Worm (Caenorhabditis elegans) whole organism, L3 larva: ENCODE measurements around the gene nspg-7.2.
"Not testable (repeated sequence)": the region's sequence is repeated elsewhere in the genome, so short reads cannot be mapped to it uniquely, and the experiment has no call there.

Source experiments
- R02D3.7 ChIP-seq: fragments of 150-350 bp; optimal IDR thresholded peaks from 2 replicates; lab custom pipeline; 2014; ENCODE audit warnings: missing biosample characterization, missing genetic modification characterization
- aly-2 ChIP-seq: fragments of 150-350 bp; optimal IDR thresholded peaks from 2 replicates; lab custom pipeline; 2014; ENCODE audit warnings: missing biosample characterization, missing genetic modification characterization
- ama-1 ChIP-seq: fragments of 150-350 bp; optimal IDR thresholded peaks from 2 replicates; lab custom pipeline; 2018
- ceh-28 ChIP-seq: fragments of 150-350 bp; optimal IDR thresholded peaks from 2 replicates; lab custom pipeline; 2014; ENCODE audit warnings: missing biosample characterization, missing genetic modification reagents, missing genetic modification characterization
- ceh-9 ChIP-seq: sonication (generic microtip); optimal IDR thresholded peaks from 2 replicates; lab custom pipeline; 2018; ENCODE audit warnings: missing biosample characterization, missing genetic modification characterization
- daf-12 ChIP-seq: fragments of 150-350 bp; optimal IDR thresholded peaks from 2 replicates; lab custom pipeline; 2014; ENCODE audit warnings: missing biosample characterization, missing genetic modification reagents, missing genetic modification characterization
- egl-27 ChIP-seq: sonication (generic microtip); optimal IDR thresholded peaks from 4 replicates; lab custom pipeline; 2017; ENCODE audit warnings: missing biosample characterization, missing genetic modification reagents, missing genetic modification characterization
- elt-1 ChIP-seq: fragments of 150-350 bp; optimal IDR thresholded peaks from 2 replicates; lab custom pipeline; 2014; ENCODE audit warnings: missing biosample characterization, missing genetic modification characterization
- elt-2 ChIP-seq: sonication (generic microtip); optimal IDR thresholded peaks from 2 replicates; lab custom pipeline; 2016; ENCODE audit warnings: missing genetic modification reagents, mild to moderate bottlenecking, missing genetic modification characterization, missing compliant biosample characterization
- elt-3 ChIP-seq, 3 experiments: fragments of 150-350 bp in 1 of 3; sonication (generic microtip) in 2 of 3; optimal IDR thresholded peaks; 2 replicates in 2 of 3; 4 replicates in 1 of 3; lab custom pipeline; 2014 to 2017; ENCODE audit warnings: missing biosample characterization in 3 of 3, missing genetic modification characterization in 3 of 3
- fkh-2 ChIP-seq: fragments of 150-350 bp; optimal IDR thresholded peaks from 2 replicates; lab custom pipeline; 2014; ENCODE audit warnings: missing biosample characterization, missing genetic modification reagents, missing genetic modification characterization
- fos-1 ChIP-seq: fragments of 150-350 bp; optimal IDR thresholded peaks from 2 replicates; lab custom pipeline; 2014; ENCODE audit warnings: missing biosample characterization, missing genetic modification characterization
- jun-1 ChIP-seq: fragments of 150-350 bp; optimal IDR thresholded peaks from 2 replicates; lab custom pipeline; 2014; ENCODE audit warnings: missing biosample characterization, missing genetic modification reagents, missing genetic modification characterization
- lin-15B ChIP-seq: fragments of 150-350 bp; optimal IDR thresholded peaks from 2 replicates; lab custom pipeline; 2014; ENCODE audit warnings: missing biosample characterization, missing genetic modification characterization
- lsy-12 ChIP-seq: sonication (generic microtip); optimal IDR thresholded peaks from 2 replicates; lab custom pipeline; 2016; ENCODE audit warnings: mild to moderate bottlenecking, missing genetic modification characterization, missing compliant biosample characterization
- nfya-1 ChIP-seq: sonication (generic microtip); optimal IDR thresholded peaks from 2 replicates; lab custom pipeline; 2017; ENCODE audit warnings: missing genetic modification characterization, mild to moderate bottlenecking, missing compliant biosample characterization, antibody characterized with exemption, moderate library complexity; ENCODE audit not compliant: insufficient read depth
- nhr-23 ChIP-seq: fragments of 150-350 bp; optimal IDR thresholded peaks from 2 replicates; lab custom pipeline; 2014; ENCODE audit warnings: missing biosample characterization, missing genetic modification reagents, missing genetic modification characterization
- nhr-25 ChIP-seq: sonication (generic microtip); optimal IDR thresholded peaks from 2 replicates; lab custom pipeline; 2017; ENCODE audit warnings: missing biosample characterization, missing genetic modification characterization
- nhr-76 ChIP-seq: fragments of 150-350 bp; sonication (generic microtip); optimal IDR thresholded peaks from 5 replicates; lab custom pipeline; 2014; ENCODE audit warnings: missing biosample characterization, missing genetic modification characterization
- pha-4 ChIP-seq: fragments of 150-350 bp; optimal IDR thresholded peaks from 2 replicates; lab custom pipeline; 2014; ENCODE audit warnings: missing biosample characterization, missing genetic modification reagents, missing genetic modification characterization
- pqm-1 ChIP-seq: fragments of 150-350 bp; optimal IDR thresholded peaks from 2 replicates; lab custom pipeline; 2017; ENCODE audit warnings: missing biosample characterization, missing genetic modification characterization, inconsistent platforms
- skn-1 ChIP-seq: fragments of 150-350 bp; optimal IDR thresholded peaks from 2 replicates; lab custom pipeline; 2014; ENCODE audit warnings: missing biosample characterization, missing genetic modification characterization
- snpc-4 ChIP-seq: fragments of 150-350 bp; optimal IDR thresholded peaks from 2 replicates; lab custom pipeline; 2014; ENCODE audit warnings: missing biosample characterization, missing genetic modification characterization
- unc-39 ChIP-seq: sonication (generic microtip); optimal IDR thresholded peaks from 4 replicates; lab custom pipeline; 2017; ENCODE audit warnings: missing biosample characterization, missing genetic modification characterization
- unc-62 ChIP-seq: fragments of 150-350 bp; sonication (generic microtip); optimal IDR thresholded peaks from 4 replicates; lab custom pipeline; 2014; ENCODE audit warnings: missing biosample characterization, missing genetic modification reagents, missing genetic modification characterization

Gene nspg-7.2

ce11 chrIII:3266602-3267001 is 8.4 kb upstream of the nspg-7.2 start, which contains the start of gene Y53G8AM.7:
TSS of gene Y53G8AM.7 (minus strand) at chrIII:3266702.
- TF ChIP-seq pha-4 (tag; lab: Kevin White, UChicago) (no peak), ceh-28 (tag; lab: Kevin White, UChicago) (no peak), ama-1 (lab: Kevin White, UChicago) (no peak), fos-1 (tag; lab: Kevin White, UChicago) (no peak)
- TF ChIP-seq, all 47 proteins: peak for 0

ce11 chrIII:3263696-3264095 is 5.5 kb upstream of the nspg-7.2 start:
- TF ChIP-seq ceh-28 (tag; lab: Kevin White, UChicago) (peak; percentile 64), elt-3 (tag; optimal IDR thresholded peaks at IDR 0.05; lab: Kevin White, UChicago) (no peak)
- TF ChIP-seq, all 47 proteins: peak for 1

ce11 chrIII:3259691-3260090 is 1.5 kb upstream of the nspg-7.2 start, which contains the start of gene Y53G8AM.6:
TSS of gene Y53G8AM.6 (minus strand) at chrIII:3259791.
- TF ChIP-seq jun-1 (tag; lab: Kevin White, UChicago); nhr-76; daf-12 (tag; lab: Kevin White, UChicago): not testable (repeated sequence)

ce11 chrIII:3255575-3255974 is 2.6 kb downstream of the nspg-7.2 start, which contains the start of gene Y53G8AM.4:
TSS of gene Y53G8AM.4 (minus strand) at chrIII:3255675.
- no peak for TF ChIP-seq egl-27
- no peak for TF ChIP-seq nfya-1
- TF ChIP-seq unc-62 (GFP tag; lab: Kevin White, UChicago): no peak
- no peak for TF ChIP-seq snpc-4 (tag; lab: Kevin White, UChicago)
- no peak for TF ChIP-seq elt-3 (tag; optimal IDR thresholded peaks at IDR 0.05; lab: Kevin White, UChicago)
- no peak for TF ChIP-seq R02D3.7 (tag; lab: Kevin White, UChicago)
- TF ChIP-seq lin-15B (tag; lab: Kevin White, UChicago): no peak
- TF ChIP-seq, all 47 proteins: peak for 0

- no peak for TF ChIP-seq pqm-1 (tag; lab: Kevin White, UChicago)
- no peak for TF ChIP-seq R02D3.7 (tag; lab: Kevin White, UChicago)
Observed at ce11 chrIII:3255023-3255422, 3.2 kb downstream of the nspg-7.2 start.

ce11 chrIII:3253736-3254135 is 4.5 kb downstream of the nspg-7.2 start:
- TF ChIP-seq jun-1 (tag; lab: Kevin White, UChicago) (peak; percentile 65), pqm-1 (tag; lab: Kevin White, UChicago) (peak; percentile 98), elt-2 (tag; lab: Kevin White, UChicago) (peak; percentile 97), ceh-9 (no peak), lsy-12 (tag; lab: Kevin White, UChicago) (no peak), pha-4 (tag; lab: Kevin White, UChicago) (peak; percentile 75)

- TF ChIP-seq fkh-2 (tag; lab: Kevin White, UChicago): no peak
- TF ChIP-seq aly-2 (tag; lab: Kevin White, UChicago): no peak
- no peak for TF ChIP-seq daf-12 (tag; lab: Kevin White, UChicago)
- TF ChIP-seq lsy-12 (tag; lab: Kevin White, UChicago): no peak
- TF ChIP-seq pqm-1 (tag; lab: Kevin White, UChicago): no peak
- no peak for TF ChIP-seq elt-3 (tag; optimal IDR thresholded peaks at IDR 0.05; lab: Kevin White, UChicago)
- no peak for TF ChIP-seq lin-15B (tag; lab: Kevin White, UChicago)
- TF ChIP-seq elt-1 (tag; lab: Kevin White, UChicago): no peak
- TF ChIP-seq nhr-25 (tag; lab: Kevin White, UChicago): no peak
- no peak for TF ChIP-seq unc-39 (tag; lab: Kevin White, UChicago)
Observed at ce11 chrIII:3253043-3253442, 5.2 kb downstream of the nspg-7.2 start, which contains the start of gene Y53G8AL.3. TSS of gene Y53G8AL.3 (minus strand) at chrIII:3253143.

- TF ChIP-seq skn-1: no peak
- TF ChIP-seq R02D3.7 (tag; lab: Kevin White, UChicago): no peak
- TF ChIP-seq nhr-23: no peak
Observed at ce11 chrIII:3250596-3251112, 7.6 kb downstream of the nspg-7.2 start, which contains the start of gene Y53G8AL.4. TSS of gene Y53G8AL.4 (minus strand) at chrIII:3250646.
